Fruit fly (Drosophila melanogaster): ENCODE data around the gene CG9518.

CG9518 gene

dm6 chrX:14868414-14868813 is 2.6 kb downstream of the CG9518 start (continued):
- no peak for TF ChIP-seq pdm3 (GFP tag; optimal IDR thresholded peaks at IDR 0.05)
- no peak for TF ChIP-seq dsx (GFP tag; optimal IDR thresholded peaks at IDR 0.05; ENCODE audit: poor library complexity, severe bottlenecking)
- no peak for TF ChIP-seq achi (GFP tag; optimal IDR thresholded peaks at IDR 0.05)
- TF ChIP-seq CG32006 (GFP tag; optimal IDR thresholded peaks at IDR 0.05), result no peak
- TF ChIP-seq Hr4 (GFP tag; optimal IDR thresholded peaks at IDR 0.05), result no peak
- TF ChIP-seq CG6808 (GFP tag; optimal IDR thresholded peaks at IDR 0.05), result no peak
- TF ChIP-seq CG6163 (GFP tag; IDR thresholded peaks at IDR 0.05), result no peak; the same call in 2 of the 3 replicates
- TF ChIP-seq Hr38 (GFP tag; optimal IDR thresholded peaks at IDR 0.05), result no peak
- TF ChIP-seq net (GFP tag; optimal IDR thresholded peaks at IDR 0.05), result no peak
- TF ChIP-seq acj6 (GFP tag; optimal IDR thresholded peaks at IDR 0.05), result no peak
- no peak for TF ChIP-seq CG34406 (GFP tag; optimal IDR thresholded peaks at IDR 0.05)
- no peak for TF ChIP-seq CG7368 (GFP tag; optimal IDR thresholded peaks at IDR 0.05)
- TF ChIP-seq CG6276 (GFP tag; optimal IDR thresholded peaks at IDR 0.05), result peak; percentile 38
- peak; percentile 55 for TF ChIP-seq CG6854 (GFP tag; optimal IDR thresholded peaks at IDR 0.05)
- no peak; the same call in 1 of the 2 replicates for TF ChIP-seq CG15336 (GFP tag; IDR thresholded peaks at IDR 0.05)
- TF ChIP-seq Eip75B (GFP tag; optimal IDR thresholded peaks at IDR 0.05), result no peak
- TF ChIP-seq CG3032 (tag; optimal IDR thresholded peaks at IDR 0.05), result no peak
- peak; percentile 43; the same call in 1 of the 3 replicates for TF ChIP-seq eg (GFP tag; IDR thresholded peaks at IDR 0.05)
- TF ChIP-seq CG3919 (GFP tag; optimal IDR thresholded peaks at IDR 0.05), result no peak

dm6 chrX:14866911-14867310 is 4.1 kb downstream of the CG9518 start:
- TF ChIP-seq CG11294 (GFP tag; IDR thresholded peaks at IDR 0.05), result no peak

dm6 chrX:14862494-14862893 is 8.5 kb downstream of the CG9518 start:
- no peak for TF ChIP-seq ss (GFP tag; optimal IDR thresholded peaks at IDR 0.05)
- TF ChIP-seq Eip78C (GFP tag), result peak; percentile 25

- no peak for TF ChIP-seq Blimp-1 (GFP tag; optimal IDR thresholded peaks at IDR 0.05)
- TF ChIP-seq CG11294 (GFP tag; IDR thresholded peaks at IDR 0.05), result no peak
- TF ChIP-seq CG16779 (tag; optimal IDR thresholded peaks at IDR 0.05), result no peak
- TF ChIP-seq CG6854 (GFP tag; optimal IDR thresholded peaks at IDR 0.05), result no peak
- TF ChIP-seq eg (GFP tag; IDR thresholded peaks at IDR 0.05), result no peak
- TF ChIP-seq CG15336 (GFP tag; IDR thresholded peaks at IDR 0.05), result no peak
- TF ChIP-seq CG9139 (GFP tag; optimal IDR thresholded peaks at IDR 0.05), result no peak
- no peak for TF ChIP-seq OdsH (GFP tag; optimal IDR thresholded peaks at IDR 0.05)
- no peak for TF ChIP-seq CG10631 (GFP tag; optimal IDR thresholded peaks at IDR 0.05)
- no peak for TF ChIP-seq Gug (GFP tag; IDR thresholded peaks at IDR 0.05)
These were observed 12.0 kb downstream of the CG9518 start, which contains the start of gene CG46399 for dm6 chrX:14858951-14859350. Gene CG46399, plus strand, starts transcription at chrX:14859251.

dm6 chrX:14857883-14858282 is 13.1 kb downstream of the CG9518 start:
- TF ChIP-seq CG11902 (GFP tag; optimal IDR thresholded peaks at IDR 0.05), result no peak
- peak; percentile 18 for TF ChIP-seq OdsH (GFP tag; optimal IDR thresholded peaks at IDR 0.05)
- TF ChIP-seq CG15336 (GFP tag; IDR thresholded peaks at IDR 0.05), result peak; percentile 52; the same call in 1 of the 2 replicates
- no peak for TF ChIP-seq Hr4 (GFP tag; optimal IDR thresholded peaks at IDR 0.05)
- TF ChIP-seq Eip78C (GFP tag), result peak; percentile 44
- peak; percentile 75 for TF ChIP-seq eg (GFP tag; IDR thresholded peaks at IDR 0.05)
- no peak for TF ChIP-seq CG34406 (GFP tag; optimal IDR thresholded peaks at IDR 0.05)
- TF ChIP-seq lz (GFP tag; optimal IDR thresholded peaks at IDR 0.05), result no peak
- TF ChIP-seq CG32006 (GFP tag; optimal IDR thresholded peaks at IDR 0.05), result peak; percentile 34
- no peak for TF ChIP-seq Eip75B (GFP tag; optimal IDR thresholded peaks at IDR 0.05)
- TF ChIP-seq topi (GFP tag; optimal IDR thresholded peaks at IDR 0.05), result no peak
- no peak for TF ChIP-seq Ets21C (GFP tag; optimal IDR thresholded peaks at IDR 0.05)
- no peak for TF ChIP-seq CG1621 (tag; optimal IDR thresholded peaks at IDR 0.05)
- no peak for TF ChIP-seq salr (GFP tag; optimal IDR thresholded peaks at IDR 0.05)
- TF ChIP-seq svp (GFP tag), result no peak
- no peak for TF ChIP-seq achi (GFP tag; optimal IDR thresholded peaks at IDR 0.05)
- no peak for TF ChIP-seq CG31627 (GFP tag; optimal IDR thresholded peaks at IDR 0.05)
- no peak for TF ChIP-seq CG3919 (GFP tag; optimal IDR thresholded peaks at IDR 0.05)
- no peak for TF ChIP-seq CG16779 (tag; optimal IDR thresholded peaks at IDR 0.05)
- TF ChIP-seq CG11294 (GFP tag; IDR thresholded peaks at IDR 0.05), result peak; percentile 44; the same call in 1 of the 2 replicates
- TF ChIP-seq Sox102F (GFP tag; optimal IDR thresholded peaks at IDR 0.05), result peak; percentile 6
- no peak for TF ChIP-seq CG8319 (GFP tag; optimal IDR thresholded peaks at IDR 0.05)
- no peak for TF ChIP-seq CG8119 (GFP tag; IDR thresholded peaks at IDR 0.05)
- TF ChIP-seq dac (GFP tag; optimal IDR thresholded peaks at IDR 0.05), result no peak
- TF ChIP-seq Sox15 (GFP tag; optimal IDR thresholded peaks at IDR 0.05), result no peak
- TF ChIP-seq Sox14 (GFP tag; optimal IDR thresholded peaks at IDR 0.05), result no peak
- TF ChIP-seq Lpt (GFP tag; optimal IDR thresholded peaks at IDR 0.05), result no peak
- TF ChIP-seq CG6163 (GFP tag; IDR thresholded peaks at IDR 0.05), result 0 out of 3 replicates have a peak, but pooled peaks have one; percentile 48
- no peak for TF ChIP-seq ss (GFP tag; optimal IDR thresholded peaks at IDR 0.05)
